Fruit fly (Drosophila melanogaster) S2 (cell line): ENCODE results near the gene Papss.

Experiments
- CG8478 ChIP-seq: fragments of >200 bp; optimal IDR thresholded peaks from 2 replicates; lab custom pipeline; 2018
- CTCF ChIP-seq, 2 experiments: fragments of >200 bp; optimal IDR thresholded peaks; 2 replicates each; lab custom pipeline; 2018

- no peak for TF ChIP-seq CG8478 (lab: Kevin White, UChicago)
- TF ChIP-seq CTCF (optimal IDR thresholded peaks at IDR 0.05; lab: Kevin White, UChicago), result no peak
Observed at dm6 chr3L:19813075-19813903, 31.8 kb upstream of the Papss start, which contains the start of gene Cyp305a1.
